Worm (Caenorhabditis elegans): ENCODE data around the gene C46H3.1.
A peak's percentile ranks its signal among the peaks of the same experiment; 100 is the strongest.

C46H3.1 gene

ce11 chrX:1218457-1218856 is 9.3 kb downstream of the C46H3.1 start:
- TF ChIP-seq ceh-82 (tag; optimal IDR thresholded peaks at IDR 0.05) (no peak), aly-2 (tag; optimal IDR thresholded peaks at IDR 0.05) (no peak), sma-3 (GFP tag; optimal IDR thresholded peaks at IDR 0.05) (no peak), nhr-237 (tag; optimal IDR thresholded peaks at IDR 0.05) (no peak), unc-62 (GFP tag; optimal IDR thresholded peaks at IDR 0.05) (no peak), ztf-1 (GFP tag; conservative IDR thresholded peaks at IDR 0.05) (no peak), mab-5 (tag; optimal IDR thresholded peaks at IDR 0.05) (no peak), sma-9 (GFP tag; optimal IDR thresholded peaks at IDR 0.05) (no peak), sma-9 (tag; optimal IDR thresholded peaks at IDR 0.05) (no peak), lin-39 (tag; optimal IDR thresholded peaks at IDR 0.05) (no peak)

DNA sequence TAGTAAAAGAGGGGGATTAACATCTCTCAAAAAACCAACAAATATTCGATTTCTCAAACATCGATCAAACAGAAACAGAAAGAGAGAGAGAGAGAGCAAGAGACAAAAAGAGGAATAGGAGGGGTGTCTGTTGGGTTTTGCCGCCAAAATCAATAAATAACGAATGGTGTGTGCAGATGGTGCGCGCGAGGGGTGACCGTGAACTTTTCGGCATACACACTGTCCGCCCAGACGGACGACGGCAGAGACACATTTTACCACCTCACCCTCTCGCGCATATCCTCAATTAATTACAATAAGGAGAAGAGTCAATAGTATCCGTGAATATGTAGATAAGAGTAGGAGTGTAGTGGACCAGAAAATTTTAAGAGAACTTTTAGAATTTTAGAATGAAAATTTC is 13.2 kb downstream of the C46H3.1 start:
- TF ChIP-seq egl-27 (tag; optimal IDR thresholded peaks at IDR 0.05) = no peak
- no peak for TF ChIP-seq nhr-11 (tag; optimal IDR thresholded peaks at IDR 0.05)
- TF ChIP-seq nhr-6 (tag; optimal IDR thresholded peaks at IDR 0.05) = no peak
- no peak for TF ChIP-seq alr-1 (tag; optimal IDR thresholded peaks at IDR 0.05)
- TF ChIP-seq snpc-4 (tag; optimal IDR thresholded peaks at IDR 0.05) = no peak
- TF ChIP-seq lin-11 (tag; optimal IDR thresholded peaks at IDR 0.05) = no peak
- TF ChIP-seq mdl-1 (tag; optimal IDR thresholded peaks at IDR 0.05) = no peak
- no peak for TF ChIP-seq ceh-16 (tag; optimal IDR thresholded peaks at IDR 0.05)
- no peak for TF ChIP-seq sma-9 (GFP tag; optimal IDR thresholded peaks at IDR 0.05)
- TF ChIP-seq sma-9 (tag; optimal IDR thresholded peaks at IDR 0.05) = no peak
- TF ChIP-seq fos-1 (tag; optimal IDR thresholded peaks at IDR 0.05) = no peak
- TF ChIP-seq peb-1 (tag; optimal IDR thresholded peaks at IDR 0.05) = no peak
- no peak for TF ChIP-seq ama-1 (optimal IDR thresholded peaks at IDR 0.05)

- TF ChIP-seq zag-1 (tag; optimal IDR thresholded peaks at IDR 0.05) = no peak
- no peak for TF ChIP-seq Y55F3AM.14 (GFP tag; optimal IDR thresholded peaks at IDR 0.05)
- no peak for TF ChIP-seq gmeb-1 (tag; optimal IDR thresholded peaks at IDR 0.05)
Observed at ce11 chrX:1223089-1223488, 13.9 kb downstream of the C46H3.1 start.

- TF ChIP-seq mbf-1 (tag; optimal IDR thresholded peaks at IDR 0.05) (no peak), mdl-1 (tag; optimal IDR thresholded peaks at IDR 0.05) (no peak), egl-27 (tag; optimal IDR thresholded peaks at IDR 0.05) (no peak), F13H6.1 (tag; optimal IDR thresholded peaks at IDR 0.05) (no peak), unc-55 (GFP tag; optimal IDR thresholded peaks at IDR 0.05) (peak; percentile 59), ceh-82 (tag; optimal IDR thresholded peaks at IDR 0.05) (no peak)
Observed at ce11 chrX:1223841-1224240, 14.6 kb downstream of the C46H3.1 start.

- TF ChIP-seq nhr-6 (tag; optimal IDR thresholded peaks at IDR 0.05) = no peak
Observed at ce11 chrX:1230658-1231057, 21.5 kb downstream of the C46H3.1 start, which contains the start of gene C46H3.2. TSS of gene C46H3.2 (minus strand) at chrX:1230758.

- TF ChIP-seq lin-13 (GFP tag; optimal IDR thresholded peaks at IDR 0.05) (no peak), lin-11 (tag; optimal IDR thresholded peaks at IDR 0.05) (no peak), nhr-23 (tag; optimal IDR thresholded peaks at IDR 0.05) (no peak), unc-62 (GFP tag; optimal IDR thresholded peaks at IDR 0.05) (no peak), elt-1 (tag; optimal IDR thresholded peaks at IDR 0.05) (no peak), egl-27 (tag; optimal IDR thresholded peaks at IDR 0.05) (no peak), blmp-1 (tag; optimal IDR thresholded peaks at IDR 0.05; ENCODE audit: insufficient read depth) (no peak), skn-1 (tag; optimal IDR thresholded peaks at IDR 0.05) (no peak), aly-2 (tag; optimal IDR thresholded peaks at IDR 0.05) (no peak), ceh-16 (tag; optimal IDR thresholded peaks at IDR 0.05) (no peak), mdl-1 (tag; optimal IDR thresholded peaks at IDR 0.05) (no peak), unc-39 (tag; optimal IDR thresholded peaks at IDR 0.05) (no peak), peb-1 (tag; optimal IDR thresholded peaks at IDR 0.05) (no peak), gmeb-1 (tag; optimal IDR thresholded peaks at IDR 0.05) (no peak), ztf-4 (tag; optimal IDR thresholded peaks at IDR 0.05) (no peak), mbf-1 (tag; optimal IDR thresholded peaks at IDR 0.05) (no peak), ztf-11 (tag; optimal IDR thresholded peaks at IDR 0.05) (no peak), nhr-11 (tag; optimal IDR thresholded peaks at IDR 0.05) (no peak)
Observed at ce11 chrX:1232074-1232473, 22.9 kb downstream of the C46H3.1 start.

Measured in whole organism, L2 larva.